Fruit fly (Drosophila melanogaster): Measurements from ENCODE around the gene chas.

The chas gene

DNA sequence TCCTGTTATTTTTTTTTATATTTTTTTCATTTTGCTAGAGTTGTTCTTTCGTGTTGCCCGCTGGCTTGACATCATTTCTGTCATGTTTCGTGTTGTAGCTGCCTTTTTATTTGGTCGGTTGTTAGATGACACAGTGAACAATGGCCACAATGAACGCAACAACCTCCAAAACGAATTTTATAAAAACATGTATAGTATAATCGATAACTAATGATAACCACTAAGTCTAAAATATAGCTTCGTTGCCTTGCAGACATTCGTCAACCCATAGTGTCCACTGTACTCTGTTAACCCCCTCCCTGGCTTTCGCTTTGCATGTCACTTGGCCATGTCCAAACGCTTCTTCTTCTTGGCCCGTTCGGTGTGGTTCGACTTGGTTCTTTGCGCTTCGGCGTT is 15.2 kb upstream of the chas start (continued):
- TF ChIP-seq Sry-β (GFP tag; optimal IDR thresholded peaks at IDR 0.05), result no peak
- TF ChIP-seq cad (GFP tag; optimal IDR thresholded peaks at IDR 0.05), result no peak
- no peak for TF ChIP-seq bigmax (GFP tag; optimal IDR thresholded peaks at IDR 0.05)
- peak; percentile 37 for TF ChIP-seq jing (GFP tag; optimal IDR thresholded peaks at IDR 0.05)
- TF ChIP-seq CG10654 (GFP tag; optimal IDR thresholded peaks at IDR 0.05), result peak; percentile 28
- no peak for TF ChIP-seq ham (GFP tag; IDR thresholded peaks at IDR 0.05)
- peak; percentile 76 for TF ChIP-seq CG11247 (GFP tag; IDR thresholded peaks at IDR 0.05)
- TF ChIP-seq CG1832 (GFP tag; optimal IDR thresholded peaks at IDR 0.05), result no peak
- peak; percentile 35 for TF ChIP-seq CG4707 (GFP tag; optimal IDR thresholded peaks at IDR 0.05)
- no peak for TF ChIP-seq Scr (GFP tag; IDR thresholded peaks at IDR 0.05; ENCODE audit: partially characterized antibody)
- TF ChIP-seq Dll (GFP tag; IDR thresholded peaks at IDR 0.05; ENCODE audit: partially characterized antibody), result no peak
- TF ChIP-seq Adf1 (GFP tag; IDR thresholded peaks at IDR 0.05), result no peak
- TF ChIP-seq wek (GFP tag; optimal IDR thresholded peaks at IDR 0.05), result peak; percentile 47
- no peak for TF ChIP-seq YL-1 (GFP tag; optimal IDR thresholded peaks at IDR 0.05)
- TF ChIP-seq insv (GFP tag; optimal IDR thresholded peaks at IDR 0.05), result no peak
- no peak for TF ChIP-seq Dfd (GFP tag; optimal IDR thresholded peaks at IDR 0.05)
- peak; percentile 72 for TF ChIP-seq Drgx (GFP tag; IDR thresholded peaks at IDR 0.05)
- no peak for TF ChIP-seq schlank (tag; optimal IDR thresholded peaks at IDR 0.05)
- no peak for TF ChIP-seq z (GFP tag; IDR thresholded peaks at IDR 0.05)
- TF ChIP-seq bowl (GFP tag; IDR thresholded peaks at IDR 0.05), result peak; percentile 38; the same call in 1 of the 2 replicates
- no peak for TF ChIP-seq br (optimal IDR thresholded peaks at IDR 0.05)
- peak; percentile 14 for TF ChIP-seq CG18764 (GFP tag; optimal IDR thresholded peaks at IDR 0.05)
- TF ChIP-seq Meics (GFP tag; optimal IDR thresholded peaks at IDR 0.05), result peak; percentile 28
- TF ChIP-seq CG1024 (GFP tag; IDR thresholded peaks at IDR 0.05), result peak; percentile 73
- TF ChIP-seq CG12236 (GFP tag; optimal IDR thresholded peaks at IDR 0.05), result peak; percentile 61
- no peak for TF ChIP-seq Lpt (GFP tag; optimal IDR thresholded peaks at IDR 0.05)
- peak; percentile 47 for TF ChIP-seq Oli (tag; optimal IDR thresholded peaks at IDR 0.05)
- TF ChIP-seq Mad (GFP tag; optimal IDR thresholded peaks at IDR 0.05), result peak; percentile 48
- TF ChIP-seq tna (GFP tag; IDR thresholded peaks at IDR 0.05; ENCODE audit: partially characterized antibody), result no peak
- TF ChIP-seq h (optimal IDR thresholded peaks at IDR 0.05), result no peak
- no peak for TF ChIP-seq amos (GFP tag; IDR thresholded peaks at IDR 0.05; ENCODE audit: partially characterized antibody)
- peak in 1 of 2 experiments; percentile 29 for TF ChIP-seq Hr51 (GFP tag; optimal IDR thresholded peaks at IDR 0.05)
- TF ChIP-seq CG6791 (GFP tag; IDR thresholded peaks at IDR 0.05; ENCODE audit: partially characterized antibody), result no peak
- peak; percentile 76 for TF ChIP-seq CG10959 (GFP tag; IDR thresholded peaks at IDR 0.05)
- TF ChIP-seq pnt (GFP tag; optimal IDR thresholded peaks at IDR 0.05), result peak; percentile 80
- peak; percentile 20 for TF ChIP-seq dm (GFP tag; optimal IDR thresholded peaks at IDR 0.05)
- TF ChIP-seq Six4 (GFP tag; optimal IDR thresholded peaks at IDR 0.05), result peak; percentile 43
- no peak for TF ChIP-seq hb (GFP tag; IDR thresholded peaks at IDR 0.05; ENCODE audit: partially characterized antibody)
- no peak for TF ChIP-seq sd (tag; optimal IDR thresholded peaks at IDR 0.05)
- peak; percentile 93 for TF ChIP-seq sens (GFP tag)
- TF ChIP-seq CG3407 (GFP tag; optimal IDR thresholded peaks at IDR 0.05), result peak; percentile 49
- TF ChIP-seq CG9876 (GFP tag; optimal IDR thresholded peaks at IDR 0.05), result peak; percentile 58
- TF ChIP-seq dan (GFP tag; IDR thresholded peaks at IDR 0.05), result peak; percentile 57
- TF ChIP-seq CG9437 (GFP tag; optimal IDR thresholded peaks at IDR 0.05), result peak; percentile 52
- peak; percentile 69 for TF ChIP-seq CG14050 (GFP tag; IDR thresholded peaks at IDR 0.05)
- TF ChIP-seq Pdp1 (GFP tag; optimal IDR thresholded peaks at IDR 0.05), result peak; percentile 54 to 75
- peak; percentile 64 for TF ChIP-seq CG8089 (GFP tag; optimal IDR thresholded peaks at IDR 0.05)
- TF ChIP-seq CG14965 (GFP tag; optimal IDR thresholded peaks at IDR 0.05; ENCODE audit: borderline replicate concordance), result peak; percentile 38
- no peak for TF ChIP-seq luna (GFP tag; optimal IDR thresholded peaks at IDR 0.05)
- peak; percentile 28 for TF ChIP-seq Sox100B (GFP tag; optimal IDR thresholded peaks at IDR 0.05)
- peak; percentile 59 for TF ChIP-seq Fer1 (GFP tag; optimal IDR thresholded peaks at IDR 0.05)
- peak; percentile 67 for TF ChIP-seq NfI (GFP tag; optimal IDR thresholded peaks at IDR 0.05)

Measured in whole organism, embryonic.